Fruit fly (Drosophila melanogaster) whole organism, embryonic: Measurements from ENCODE around the gene LanB1.

Experiments used
- CG11247 ChIP-seq: fragments of 200-800 bp; sonication (Bioruptor generic); IDR thresholded peaks from 2 replicates; pipeline ENCODE4 v1.3.6; 2022; ENCODE audit warnings: missing biosample characterization, missing genetic modification characterization
- CG11456 ChIP-seq: fragments of 200-800 bp; sonication (Bioruptor generic); IDR thresholded peaks from 3 replicates; pipeline ENCODE4 v1.3.6; 2022; ENCODE audit warnings: missing biosample characterization, missing genetic modification characterization
- CG11560 ChIP-seq: fragments of 200-800 bp; sonication (Bioruptor generic); IDR thresholded peaks from 3 replicates; pipeline ENCODE4 v1.3.6; 2022; ENCODE audit warnings: missing biosample characterization, missing genetic modification characterization
- CG12104 ChIP-seq: fragments of 200-800 bp; sonication (Bioruptor generic); optimal IDR thresholded peaks from 3 replicates; lab custom pipeline; 2016; ENCODE audit warnings: missing biosample characterization, missing genetic modification characterization
- CG14050 ChIP-seq: fragments of 200-800 bp; sonication (Bioruptor generic); IDR thresholded peaks from 3 replicates; pipeline ENCODE4 v1.3.6; 2022; ENCODE audit warnings: missing biosample characterization, missing genetic modification characterization
- CG15269 ChIP-seq: fragments of 200-800 bp; sonication (Bioruptor generic); optimal IDR thresholded peaks from 2 replicates; lab custom pipeline; 2018; ENCODE audit warnings: missing biosample characterization, mild to moderate bottlenecking, missing genetic modification characterization, moderate library complexity
- CG17186 ChIP-seq: fragments of 200-800 bp; sonication (Bioruptor generic); optimal IDR thresholded peaks from 3 replicates; lab custom pipeline; 2017; ENCODE audit warnings: missing biosample characterization, missing genetic modification reagents, missing genetic modification characterization
- CG17568 ChIP-seq: fragments of 200-800 bp; sonication (Bioruptor generic); optimal IDR thresholded peaks from 2 replicates; lab custom pipeline; 2018; ENCODE audit warnings: missing biosample characterization, mild to moderate bottlenecking, missing genetic modification characterization, moderate library complexity
- CG3065 ChIP-seq: fragments of 200-800 bp; sonication (Bioruptor generic); optimal IDR thresholded peaks from 2 replicates; lab custom pipeline; 2016; ENCODE audit warnings: missing biosample characterization, missing genetic modification characterization
- CG5180 ChIP-seq: fragments of 200-800 bp; sonication (Bioruptor generic); optimal IDR thresholded peaks from 3 replicates; lab custom pipeline; 2017; ENCODE audit warnings: missing biosample characterization, missing genetic modification characterization, mild to moderate bottlenecking, moderate library complexity, missing genetic modification reagents
- CG6689 ChIP-seq: fragments of 200-800 bp; sonication (Bioruptor generic); IDR thresholded peaks from 2 replicates; pipeline ENCODE4 v1.3.6; 2022; ENCODE audit warnings: missing biosample characterization, missing genetic modification characterization
- Deaf1 ChIP-seq: fragments of 200-800 bp; optimal IDR thresholded peaks from 3 replicates; lab custom pipeline; 2019; ENCODE audit warnings: missing biosample characterization, mild to moderate bottlenecking, missing genetic modification characterization, moderate library complexity
- E2f1 ChIP-seq: fragments of 200-800 bp; sonication (Bioruptor generic); IDR thresholded peaks from 2 replicates; pipeline ENCODE4 v1.3.6; 2022; ENCODE audit warnings: missing biosample characterization, missing genetic modification characterization
- Ets65A ChIP-seq: fragments of 200-800 bp; sonication (Bioruptor generic); peaks from one replicate; lab custom pipeline; 2016; ENCODE audit warnings: missing biosample characterization, missing genetic modification characterization
- Fer3 ChIP-seq: fragments of 200-800 bp; sonication (Bioruptor generic); optimal IDR thresholded peaks from 2 replicates; lab custom pipeline; 2018; ENCODE audit warnings: missing biosample characterization, mild to moderate bottlenecking, missing genetic modification characterization, moderate library complexity
- Gug ChIP-seq: fragments of 200-800 bp; sonication (Bioruptor generic); IDR thresholded peaks from 4 replicates; pipeline ENCODE4 v1.3.6; 2022; ENCODE audit warnings: missing biosample characterization, missing genetic modification characterization
- Meics ChIP-seq: fragments of 200-800 bp; sonication (Bioruptor generic); optimal IDR thresholded peaks from 2 replicates; lab custom pipeline; 2017; ENCODE audit warnings: missing biosample characterization, mild to moderate bottlenecking, missing genetic modification characterization
- Optix ChIP-seq: fragments of 200-800 bp; sonication (Bioruptor generic); IDR thresholded peaks from 3 replicates; pipeline ENCODE4 v1.3.6; 2022; ENCODE audit warnings: missing biosample characterization, missing genetic modification characterization
- Rfx ChIP-seq: fragments of 200-800 bp; sonication (Bioruptor generic); IDR thresholded peaks from 2 replicates; pipeline ENCODE4 v1.3.6; 2022; ENCODE audit warnings: missing biosample characterization, missing genetic modification characterization
- Spps ChIP-seq: fragments of 200-800 bp; sonication (Bioruptor generic); optimal IDR thresholded peaks from 2 replicates; lab custom pipeline; 2018; ENCODE audit warnings: missing biosample characterization, mild to moderate bottlenecking, missing genetic modification characterization
- al ChIP-seq: fragments of 200-800 bp; sonication (Bioruptor generic); IDR thresholded peaks from 2 replicates; pipeline ENCODE4 v1.3.6; 2022; ENCODE audit warnings: missing biosample characterization, missing genetic modification characterization
- ase ChIP-seq: fragments of 200-800 bp; sonication (Bioruptor generic); IDR thresholded peaks from 3 replicates; pipeline ENCODE4 v1.3.6; 2022; ENCODE audit warnings: missing biosample characterization, missing genetic modification characterization
- bowl ChIP-seq: fragments of 200-800 bp; sonication (Bioruptor generic); IDR thresholded peaks from 2 replicates; pipeline ENCODE4 v1.3.6; 2022; ENCODE audit warnings: missing biosample characterization, missing genetic modification characterization
- cad ChIP-seq: fragments of >200 bp; optimal IDR thresholded peaks from 2 replicates; lab custom pipeline; 2017; ENCODE audit warnings: missing biosample characterization, missing genetic modification characterization
- chm ChIP-seq: fragments of 200-800 bp; sonication (Bioruptor generic); IDR thresholded peaks from 2 replicates; pipeline ENCODE4 v1.3.6; 2022; ENCODE audit warnings: missing biosample characterization, missing genetic modification characterization
- ewg ChIP-seq: fragments of 200-800 bp; sonication (Bioruptor generic); optimal IDR thresholded peaks from 3 replicates; lab custom pipeline; 2017; ENCODE audit warnings: mild to moderate bottlenecking, missing biosample characterization, missing genetic modification reagents, missing genetic modification characterization
- lov ChIP-seq, 2 experiments: fragments of 200-800 bp in 1 of 2; fragments of >200 bp in 1 of 2; sonication (Bioruptor generic) in 1 of 2; IDR thresholded peaks in 1 of 2; optimal IDR thresholded peaks in 1 of 2; 2 replicates in 1 of 2; 3 replicates in 1 of 2; pipeline versions ENCODE4 v1.3.6 to Lab custom; 2017 to 2022; ENCODE audit warnings: missing biosample characterization in 1 of 2, missing genetic modification characterization in 1 of 2
- p53 ChIP-seq: fragments of 200-800 bp; sonication (Bioruptor generic); optimal IDR thresholded peaks from 2 replicates; lab custom pipeline; 2016; ENCODE audit warnings: missing biosample characterization, missing genetic modification characterization
- pita ChIP-seq: fragments of 200-800 bp; sonication (Bioruptor generic); optimal IDR thresholded peaks from 2 replicates; lab custom pipeline; 2017; ENCODE audit warnings: missing biosample characterization, mild to moderate bottlenecking, missing genetic modification characterization
- sc ChIP-seq, 3 experiments: fragments of >200 bp in 2 of 3; fragments of 200-800 bp in 1 of 3; sonication (Bioruptor generic) in 1 of 3; optimal IDR thresholded peaks; 2 replicates in 2 of 3; 3 replicates in 1 of 3; lab custom pipeline; 2017; ENCODE audit warnings: mild to moderate bottlenecking in 1 of 3, missing biosample characterization in 1 of 3, missing genetic modification characterization in 1 of 3, missing genetic modification reagents in 1 of 3
- scrt ChIP-seq: fragments of 200-800 bp; sonication (Bioruptor generic); optimal IDR thresholded peaks from 2 replicates; lab custom pipeline; 2018; ENCODE audit warnings: missing biosample characterization, mild to moderate bottlenecking, missing genetic modification characterization, moderate library complexity
- slbo ChIP-seq: fragments of 200-800 bp; sonication (Bioruptor generic); IDR thresholded peaks from 2 replicates; pipeline ENCODE4 v1.3.6; 2022; ENCODE audit warnings: missing biosample characterization, missing genetic modification characterization
- sr ChIP-seq: fragments of 200-800 bp; sonication (Bioruptor generic); IDR thresholded peaks from 3 replicates; pipeline ENCODE4 v1.3.6; 2022; ENCODE audit warnings: missing biosample characterization, missing genetic modification characterization
- sug ChIP-seq: fragments of 200-800 bp; optimal IDR thresholded peaks from 2 replicates; lab custom pipeline; 2019; ENCODE audit warnings: missing biosample characterization, mild to moderate bottlenecking, missing genetic modification characterization, moderate library complexity
- trh ChIP-seq: fragments of 200-800 bp; sonication (Bioruptor generic); optimal IDR thresholded peaks from 2 replicates; lab custom pipeline; 2016; ENCODE audit warnings: missing biosample characterization, missing genetic modification characterization
- twi ChIP-seq: fragments of 200-800 bp; optimal IDR thresholded peaks from 2 replicates; lab custom pipeline; 2019; ENCODE audit warnings: missing biosample characterization, mild to moderate bottlenecking, missing genetic modification characterization, moderate library complexity
- unpg ChIP-seq: fragments of 200-800 bp; sonication (Bioruptor generic); optimal IDR thresholded peaks from 3 replicates; lab custom pipeline; 2018; ENCODE audit warnings: missing biosample characterization, mild to moderate bottlenecking, missing genetic modification characterization, moderate library complexity

The LanB1 gene

DNA sequence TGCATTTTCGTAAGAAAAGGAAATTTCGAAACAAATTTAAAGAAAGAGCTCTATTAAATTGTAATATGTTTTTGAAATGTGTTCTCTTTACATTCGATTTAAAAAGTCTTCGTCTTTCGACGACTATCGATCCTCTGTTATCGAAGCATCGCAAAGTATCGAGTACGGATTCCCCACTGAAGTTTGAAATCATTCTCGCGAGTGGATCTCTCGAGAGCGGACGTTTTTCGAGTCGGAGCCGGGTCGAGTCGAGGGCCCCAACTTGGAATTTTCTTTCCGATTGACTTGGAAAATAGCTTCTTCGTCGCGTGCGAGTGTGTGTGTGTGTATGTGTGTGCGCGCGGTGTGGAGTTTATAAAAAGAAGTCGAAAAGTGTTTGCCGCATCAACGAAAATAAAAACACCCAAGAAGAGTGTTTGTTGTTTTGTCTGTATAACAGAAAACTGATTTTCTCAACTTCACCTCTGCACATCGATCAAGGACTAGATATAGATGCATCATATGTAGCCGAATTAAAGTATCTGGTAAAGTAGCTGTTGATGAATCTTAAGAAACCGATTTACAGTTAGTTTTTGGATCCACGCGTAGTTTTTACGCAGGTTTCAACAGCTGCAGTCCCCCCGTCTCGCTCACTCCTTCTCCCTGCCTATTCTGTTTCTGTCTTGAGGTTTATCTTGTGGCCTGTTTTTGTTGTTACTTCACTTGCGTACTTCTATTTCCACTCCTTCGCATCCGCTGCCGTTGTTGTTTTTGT is at the start of gene LanB1 (continued):
- TF ChIP-seq Fer3 (tag; lab: Kevin White, UChicago) (no peak), Meics (GFP tag; lab: Kevin White, UChicago) (no peak), cad (GFP tag; lab: Kevin White, UChicago) (no peak), Gug (GFP tag; lab: Robert Waterston, UW) (no peak), bowl (GFP tag; lab: Robert Waterston, UW) (0 out of 2 replicates have a peak, but pooled peaks have one; percentile 14), p53 (GFP tag; lab: Kevin White, UChicago) (no peak), CG12104 (no peak), CG5180 (GFP tag; lab: Kevin White, UChicago) (no peak), chm (GFP tag; lab: Robert Waterston, UW) (peak; percentile 70; the same call in 1 of the 2 replicates), CG14050 (GFP tag; lab: Robert Waterston, UW) (no peak), CG17186 (GFP tag; lab: Kevin White, UChicago) (no peak), CG15269 (peak; percentile 2), lov (optimal IDR thresholded peaks at IDR 0.05; lab: Kevin White, UChicago) (no peak), lov (GFP tag; IDR thresholded peaks at IDR 0.05; lab: Robert Waterston, UW) (0 out of 3 replicates have a peak, but pooled peaks have one; percentile 27), sug (no peak), sc (optimal IDR thresholded peaks at IDR 0.05; lab: Kevin White, UChicago) (no peak), sc (GFP tag; optimal IDR thresholded peaks at IDR 0.05; lab: Kevin White, UChicago) (no peak), al (no peak), CG11247 (GFP tag; lab: Robert Waterston, UW) (no peak), pita (GFP tag; lab: Kevin White, UChicago) (no peak), ewg (GFP tag; lab: Kevin White, UChicago) (no peak), Spps (tag; lab: Kevin White, UChicago) (no peak)

DNA sequence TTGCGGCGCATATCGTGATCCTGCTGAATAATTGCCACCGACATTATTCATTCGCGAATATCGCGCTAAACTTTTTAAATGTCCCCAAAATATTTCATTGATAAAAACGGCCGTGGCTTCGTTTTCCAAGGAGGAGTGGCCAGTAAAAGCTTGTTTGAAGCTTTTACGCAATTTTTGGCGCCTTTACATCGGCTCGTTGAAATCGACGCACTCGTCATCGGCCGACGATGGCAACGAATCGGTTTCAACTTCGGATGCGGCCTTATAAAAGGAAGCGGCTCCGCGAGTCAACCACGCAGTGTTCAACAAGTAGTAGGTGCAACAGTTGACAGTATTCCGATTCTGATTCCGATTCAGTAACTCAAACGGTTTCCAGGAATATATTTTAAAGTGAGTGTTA is 43.9 kb upstream of the LanB1 start, which contains the start of gene CG7191:
Gene CG7191 (plus strand): TSS at position 301 of the 400 bp plus-strand sequence.
- TF ChIP-seq scrt (GFP tag; lab: Kevin White, UChicago) (peak; percentile 83), E2f1 (GFP tag; lab: Robert Waterston, UW) (no peak), Deaf1 (tag; lab: Kevin White, UChicago) (peak; percentile 90), Ets65A (peak; percentile 23)

DNA sequence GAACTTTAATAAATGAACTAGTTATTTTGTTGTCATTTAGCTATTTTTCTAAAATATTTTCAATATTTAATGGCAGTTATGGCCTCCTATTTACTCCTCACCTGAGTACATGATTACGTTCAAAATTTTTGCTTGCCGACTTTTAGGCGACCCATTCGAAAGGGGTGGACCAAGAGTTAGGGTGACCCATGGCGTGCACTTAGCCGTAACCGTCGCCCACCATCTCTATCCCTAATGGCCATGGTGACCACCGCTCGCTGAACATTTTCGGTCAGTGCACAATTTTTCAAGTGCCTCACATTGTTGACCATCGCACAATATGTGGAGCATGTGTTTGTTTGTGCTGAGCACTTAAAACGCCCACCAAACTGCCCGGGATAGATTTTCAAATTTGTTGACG is 39.3 kb upstream of the LanB1 start:
- TF ChIP-seq trh = no peak
- TF ChIP-seq unpg = no peak
- TF ChIP-seq CG6689 (GFP tag; lab: Robert Waterston, UW) = 0 out of 2 replicates have a peak, but pooled peaks have one; percentile 7
- TF ChIP-seq CG17568 (GFP tag; lab: Kevin White, UChicago) = peak; percentile 60
- TF ChIP-seq slbo = peak; percentile 39
- TF ChIP-seq bowl (GFP tag; lab: Robert Waterston, UW) = 0 out of 2 replicates have a peak, but pooled peaks have one; percentile 36
- peak; percentile 4; the same call in 1 of the 3 replicates for TF ChIP-seq ase (GFP tag; lab: Robert Waterston, UW)
- TF ChIP-seq CG11560 (tag; lab: Robert Waterston, UW) = 0 out of 3 replicates have a peak, but pooled peaks have one; percentile 8
- TF ChIP-seq Rfx (GFP tag; lab: Robert Waterston, UW) = peak; percentile 5; the same call in 1 of the 2 replicates
- 0 out of 3 replicates have a peak, but pooled peaks have one; percentile 22 for TF ChIP-seq CG11456 (GFP tag; lab: Robert Waterston, UW)
- TF ChIP-seq CG3065 = no peak
- TF ChIP-seq Optix (GFP tag; lab: Robert Waterston, UW) = 0 out of 3 replicates have a peak, but pooled peaks have one; percentile 12
- TF ChIP-seq twi (tag; lab: Kevin White, UChicago) = peak; percentile 78
- TF ChIP-seq sr = 0 out of 3 replicates have a peak, but pooled peaks have one; percentile 33
